Worm (Caenorhabditis elegans) whole organism, L1 larva: ENCODE results near the gene his-71.

Experiments used
- mab-9 ChIP-seq: fragments of 200-800 bp; sonication (Bioruptor generic); IDR thresholded peaks from 2 replicates; pipeline ENCODE4 v1.3.6; 2022; ENCODE audit warnings: missing genetic modification reagents, missing genetic modification characterization, missing compliant biosample characterization
- rnt-1 ChIP-seq: sonication (generic microtip); optimal IDR thresholded peaks from 2 replicates; lab custom pipeline; 2016; ENCODE audit warnings: mild to moderate bottlenecking, missing genetic modification characterization, moderate library complexity, missing compliant biosample characterization

- no peak for TF ChIP-seq mab-9
- TF ChIP-seq rnt-1 = no peak
These were observed 13.3 kb downstream of the his-71 start for ce11 chrX:7968537-7968936.
